Worm (Caenorhabditis elegans) whole organism, late embryonic: ENCODE results near the gene shn-1.

ENCODE experiments used
- C08G9.2 ChIP-seq: sonication (generic microtip); optimal IDR thresholded peaks from 2 replicates; lab custom pipeline; 2016; ENCODE audit warnings: mild to moderate bottlenecking, missing genetic modification characterization, moderate library complexity, missing compliant biosample characterization
- C38D4.7 ChIP-seq: fragments of 200-800 bp; sonication (Bioruptor generic); optimal IDR thresholded peaks from 2 replicates; lab custom pipeline; 2018; ENCODE audit warnings: mild to moderate bottlenecking, missing genetic modification characterization, moderate library complexity, missing compliant biosample characterization
- F13H6.1 ChIP-seq: sonication (generic microtip); optimal IDR thresholded peaks from 2 replicates; lab custom pipeline; 2016; ENCODE audit warnings: missing genetic modification characterization, missing compliant biosample characterization
- K02D7.2 ChIP-seq: sonication (generic microtip); optimal IDR thresholded peaks from 2 replicates; lab custom pipeline; 2017; ENCODE audit warnings: mild to moderate bottlenecking, missing genetic modification characterization, missing compliant biosample characterization
- K09A11.1 ChIP-seq: sonication (generic microtip); optimal IDR thresholded peaks from 2 replicates; lab custom pipeline; 2017; ENCODE audit warnings: antibody characterized with exemption, mild to moderate bottlenecking, missing genetic modification characterization, missing compliant biosample characterization; ENCODE audit not compliant: insufficient read depth
- T23F11.4 ChIP-seq: fragments of 200-800 bp; sonication (Bioruptor generic); optimal IDR thresholded peaks from 2 replicates; lab custom pipeline; 2018; ENCODE audit warnings: mild to moderate bottlenecking, missing genetic modification characterization, missing compliant biosample characterization
- ama-1 ChIP-seq: fragments of 150-350 bp; optimal IDR thresholded peaks from 2 replicates; lab custom pipeline; 2014
- ceh-19 ChIP-seq: fragments of 200-800 bp; sonication (Bioruptor generic); optimal IDR thresholded peaks from 2 replicates; lab custom pipeline; 2018; ENCODE audit warnings: mild to moderate bottlenecking, missing genetic modification characterization, missing compliant biosample characterization
- ceh-2 ChIP-seq: sonication (generic microtip); optimal IDR thresholded peaks from 2 replicates; lab custom pipeline; 2016; ENCODE audit warnings: missing genotype, missing genetic modification characterization, missing compliant biosample characterization
- ceh-22 ChIP-seq: sonication (generic microtip); optimal IDR thresholded peaks from 2 replicates; lab custom pipeline; 2017; ENCODE audit warnings: missing biosample characterization, missing genetic modification characterization
- ceh-30 ChIP-seq: fragments of 150-350 bp; optimal IDR thresholded peaks from 2 replicates; lab custom pipeline; 2014; ENCODE audit warnings: missing biosample characterization, missing genetic modification characterization
- ceh-34 ChIP-seq: sonication (generic microtip); optimal IDR thresholded peaks from 2 replicates; lab custom pipeline; 2016; ENCODE audit warnings: mild to moderate bottlenecking, missing genetic modification characterization, missing compliant biosample characterization
- ceh-48 ChIP-seq: sonication (generic microtip); optimal IDR thresholded peaks from 2 replicates; lab custom pipeline; 2016; ENCODE audit warnings: missing genetic modification characterization, inconsistent platforms, missing compliant biosample characterization
- ceh-9 ChIP-seq: sonication (generic microtip); optimal IDR thresholded peaks from 2 replicates; lab custom pipeline; 2016; ENCODE audit warnings: mild to moderate bottlenecking, missing genetic modification characterization, inconsistent platforms, missing compliant biosample characterization
- che-1 ChIP-seq: sonication (generic microtip); optimal IDR thresholded peaks from 2 replicates; lab custom pipeline; 2016; ENCODE audit warnings: mild to moderate bottlenecking, missing genetic modification characterization, missing compliant biosample characterization
- dve-1 ChIP-seq: sonication (generic microtip); optimal IDR thresholded peaks from 2 replicates; lab custom pipeline; 2017; ENCODE audit warnings: antibody characterized with exemption, mild to moderate bottlenecking, missing genetic modification characterization, missing compliant biosample characterization
- elt-4 ChIP-seq: sonication (generic microtip); optimal IDR thresholded peaks from 2 replicates; lab custom pipeline; 2016; ENCODE audit warnings: missing genetic modification characterization, missing compliant biosample characterization
- ets-4 ChIP-seq: sonication (generic microtip); optimal IDR thresholded peaks from 2 replicates; lab custom pipeline; 2016; ENCODE audit warnings: missing genetic modification characterization, missing compliant biosample characterization
- fax-1 ChIP-seq: sonication (generic microtip); optimal IDR thresholded peaks from 2 replicates; lab custom pipeline; 2016; ENCODE audit warnings: missing genotype, missing genetic modification characterization, missing compliant biosample characterization
- fkh-6 ChIP-seq: sonication (generic microtip); optimal IDR thresholded peaks from 2 replicates; lab custom pipeline; 2016; ENCODE audit warnings: missing genetic modification characterization, missing compliant biosample characterization
- hlh-13 ChIP-seq: fragments of 200-800 bp; sonication (Bioruptor generic); optimal IDR thresholded peaks from 2 replicates; lab custom pipeline; 2018; ENCODE audit warnings: mild to moderate bottlenecking, missing genetic modification characterization, missing compliant biosample characterization
- hlh-15 ChIP-seq: sonication (generic microtip); optimal IDR thresholded peaks from 2 replicates; lab custom pipeline; 2016; ENCODE audit warnings: missing genetic modification characterization, missing compliant biosample characterization
- hlh-30 ChIP-seq: sonication (generic microtip); optimal IDR thresholded peaks from 2 replicates; lab custom pipeline; 2017; ENCODE audit warnings: antibody characterized with exemption, missing genetic modification characterization, missing compliant biosample characterization; ENCODE audit not compliant: insufficient read depth
- hlh-6 ChIP-seq: sonication (generic microtip); optimal IDR thresholded peaks from 2 replicates; lab custom pipeline; 2016; ENCODE audit warnings: missing genotype, missing genetic modification characterization, missing compliant biosample characterization
- lim-6 ChIP-seq: sonication (generic microtip); optimal IDR thresholded peaks from 2 replicates; lab custom pipeline; 2016; ENCODE audit warnings: missing genetic modification characterization, missing compliant biosample characterization
- lin-11 ChIP-seq: fragments of 200-800 bp; sonication (Bioruptor generic); optimal IDR thresholded peaks from 2 replicates; lab custom pipeline; 2018; ENCODE audit warnings: mild to moderate bottlenecking, missing genetic modification characterization, missing compliant biosample characterization
- madf-2 ChIP-seq: sonication (generic microtip); optimal IDR thresholded peaks from 2 replicates; lab custom pipeline; 2017; ENCODE audit warnings: missing genetic modification characterization, missing compliant biosample characterization
- mec-3 ChIP-seq: sonication (generic microtip); optimal IDR thresholded peaks from 2 replicates; lab custom pipeline; 2016; ENCODE audit warnings: borderline replicate concordance, missing genetic modification characterization, missing compliant biosample characterization
- nfya-1 ChIP-seq: sonication (generic microtip); optimal IDR thresholded peaks from 2 replicates; lab custom pipeline; 2017; ENCODE audit warnings: missing genetic modification characterization, mild to moderate bottlenecking, missing compliant biosample characterization, antibody characterized with exemption, moderate library complexity
- nhr-232 ChIP-seq: sonication (generic microtip); optimal IDR thresholded peaks from 2 replicates; lab custom pipeline; 2016; ENCODE audit warnings: missing genetic modification characterization, missing compliant biosample characterization
- npax-4 ChIP-seq: sonication (generic microtip); optimal IDR thresholded peaks from 2 replicates; lab custom pipeline; 2016; ENCODE audit warnings: missing genetic modification characterization, missing compliant biosample characterization
- odd-2 ChIP-seq: sonication (generic microtip); optimal IDR thresholded peaks from 2 replicates; lab custom pipeline; 2017; ENCODE audit warnings: antibody characterized with exemption, mild to moderate bottlenecking, missing genetic modification characterization, missing compliant biosample characterization
- pha-2 ChIP-seq: sonication (generic microtip); optimal IDR thresholded peaks from 2 replicates; lab custom pipeline; 2017; ENCODE audit warnings: mild to moderate bottlenecking, missing genetic modification characterization, missing compliant biosample characterization
- pros-1 ChIP-seq: fragments of 150-350 bp; optimal IDR thresholded peaks from 2 replicates; lab custom pipeline; 2014; ENCODE audit warnings: missing biosample characterization, missing genetic modification reagents, missing genetic modification characterization
- rnt-1 ChIP-seq: sonication (generic microtip); optimal IDR thresholded peaks from 2 replicates; lab custom pipeline; 2016; ENCODE audit warnings: missing genetic modification characterization, missing compliant biosample characterization
- sdc-2 ChIP-seq: sonication (generic microtip); optimal IDR thresholded peaks from 2 replicates; lab custom pipeline; 2016; ENCODE audit warnings: missing genotype, missing genetic modification characterization, missing compliant biosample characterization
- sox-4 ChIP-seq: sonication (generic microtip); optimal IDR thresholded peaks from 2 replicates; lab custom pipeline; 2017; ENCODE audit warnings: mild to moderate bottlenecking, missing genetic modification characterization, inconsistent platforms, missing compliant biosample characterization
- tbx-2 ChIP-seq: sonication (generic microtip); optimal IDR thresholded peaks from 2 replicates; lab custom pipeline; 2016; ENCODE audit warnings: missing genetic modification characterization, missing compliant biosample characterization
- unc-42 ChIP-seq: sonication (generic microtip); optimal IDR thresholded peaks from 2 replicates; lab custom pipeline; 2016; ENCODE audit warnings: missing genotype, missing genetic modification characterization, missing compliant biosample characterization
- unc-55 ChIP-seq: sonication (generic microtip); optimal IDR thresholded peaks from 2 replicates; lab custom pipeline; 2017; ENCODE audit warnings: missing biosample characterization, missing genetic modification reagents, missing genetic modification characterization
- unc-86 ChIP-seq: sonication (generic microtip); optimal IDR thresholded peaks from 2 replicates; lab custom pipeline; 2016; ENCODE audit warnings: missing genetic modification characterization, missing compliant biosample characterization
- ztf-16 ChIP-seq: sonication (generic microtip); optimal IDR thresholded peaks from 2 replicates; lab custom pipeline; 2017; ENCODE audit warnings: missing genetic modification characterization, missing compliant biosample characterization

The shn-1 gene

ce11 chrII:11392390-11392789, 1.6 kb upstream of the shn-1 start (continued):
- TF ChIP-seq odd-2 (tag; lab: Kevin White, UChicago), result no peak
- no peak for TF ChIP-seq unc-42 (tag; lab: Kevin White, UChicago)

ce11 chrII:11386950-11387349, 3.8 kb downstream of the shn-1 start:
- no peak for TF ChIP-seq rnt-1
- no peak for TF ChIP-seq fkh-6 (tag; lab: Kevin White, UChicago)
- no peak for TF ChIP-seq ceh-48 (tag; lab: Kevin White, UChicago)
- no peak for TF ChIP-seq ztf-16 (tag; lab: Kevin White, UChicago)
- TF ChIP-seq F13H6.1, result no peak
- no peak for TF ChIP-seq lin-11 (tag; lab: Kevin White, UChicago)
- no peak for TF ChIP-seq C08G9.2 (tag; lab: Kevin White, UChicago)
- TF ChIP-seq, all 69 proteins: peak for 0

ce11 chrII:11384099-11384498, 6.7 kb downstream of the shn-1 start:
- TF ChIP-seq lim-6 (tag; lab: Kevin White, UChicago) (no peak), tbx-2 (tag; lab: Kevin White, UChicago) (no peak), hlh-30 (tag; lab: Kevin White, UChicago) (peak; percentile 24), unc-86 (tag; lab: Kevin White, UChicago) (no peak), che-1 (no peak), ama-1 (lab: Kevin White, UChicago) (no peak), rnt-1 (no peak)

- TF ChIP-seq T23F11.4 (GFP tag; lab: Kevin White, UChicago) (no peak), sdc-2 (tag; lab: Kevin White, UChicago) (no peak), mec-3 (tag; lab: Kevin White, UChicago) (no peak), hlh-15 (tag; lab: Kevin White, UChicago) (no peak), elt-4 (tag; lab: Kevin White, UChicago) (no peak), hlh-30 (tag; lab: Kevin White, UChicago) (no peak), odd-2 (tag; lab: Kevin White, UChicago) (no peak), ets-4 (tag; lab: Kevin White, UChicago) (no peak), madf-2 (tag; lab: Kevin White, UChicago) (no peak), unc-42 (tag; lab: Kevin White, UChicago) (no peak), ceh-30 (no peak), C38D4.7 (GFP tag; lab: Kevin White, UChicago) (no peak), ceh-19 (GFP tag; lab: Kevin White, UChicago) (no peak), dve-1 (tag; lab: Kevin White, UChicago) (no peak), unc-86 (tag; lab: Kevin White, UChicago) (no peak)
Measured at ce11 chrII:11383058-11383457, 7.7 kb downstream of the shn-1 start, which contains the start of the genes C33B4.5 and C33B4.4. Gene C33B4.5, plus strand, starts transcription at chrII:11383327. Gene C33B4.4, minus strand, starts transcription at chrII:11383442.

ce11 chrII:11377700-11378099, 13.1 kb downstream of the shn-1 start:
- TF ChIP-seq K09A11.1 (tag; lab: Kevin White, UChicago), result no peak
- TF ChIP-seq fax-1 (tag; lab: Kevin White, UChicago), result no peak
- no peak for TF ChIP-seq sox-4 (tag; lab: Kevin White, UChicago)
- no peak for TF ChIP-seq dve-1 (tag; lab: Kevin White, UChicago)
- TF ChIP-seq ceh-34, result no peak
- TF ChIP-seq ceh-22, result no peak
- TF ChIP-seq hlh-6, result no peak
- TF ChIP-seq unc-42 (tag; lab: Kevin White, UChicago), result no peak
- TF ChIP-seq C38D4.7 (GFP tag; lab: Kevin White, UChicago), result no peak

- no peak for TF ChIP-seq pros-1 (tag; lab: Kevin White, UChicago)
- TF ChIP-seq unc-55 (GFP tag; lab: Kevin White, UChicago), result no peak
- no peak for TF ChIP-seq hlh-15 (tag; lab: Kevin White, UChicago)
- no peak for TF ChIP-seq ceh-2
- no peak for TF ChIP-seq ceh-9
- TF ChIP-seq npax-4 (tag; lab: Kevin White, UChicago), result no peak
- no peak for TF ChIP-seq pha-2
- no peak for TF ChIP-seq tbx-2 (tag; lab: Kevin White, UChicago)
- no peak for TF ChIP-seq ama-1 (lab: Kevin White, UChicago)
- TF ChIP-seq lim-6 (tag; lab: Kevin White, UChicago), result no peak
- no peak for TF ChIP-seq K02D7.2 (tag; lab: Kevin White, UChicago)
- no peak for TF ChIP-seq hlh-30 (tag; lab: Kevin White, UChicago)
- no peak for TF ChIP-seq unc-42 (tag; lab: Kevin White, UChicago)
- no peak for TF ChIP-seq ceh-48 (tag; lab: Kevin White, UChicago)
- no peak for TF ChIP-seq nfya-1 (tag; lab: Kevin White, UChicago)
- no peak for TF ChIP-seq hlh-13 (GFP tag; lab: Kevin White, UChicago)
- TF ChIP-seq nhr-232 (tag; lab: Kevin White, UChicago), result no peak
Measured at ce11 chrII:11376598-11377108, 14.1 kb downstream of the shn-1 start.
